Fruit fly (Drosophila melanogaster) whole organism: ENCODE data around the gene Sas10.

ENCODE experiments used
- Dll ChIP-seq: fragments of >200 bp; optimal IDR thresholded peaks from 2 replicates; lab custom pipeline; 2017
- EcR ChIP-seq, 2 experiments: fragments of >200 bp; optimal IDR thresholded peaks; 2 replicates each; lab custom pipeline; 2017; ENCODE audit warnings: missing biosample characterization in 2 of 2, missing genetic modification characterization in 2 of 2, missing genetic modification reagents in 2 of 2
- psq ChIP-seq: fragments of >200 bp; optimal IDR thresholded peaks from 2 replicates; lab custom pipeline; 2017

- no peak for TF ChIP-seq psq (lab: Kevin White, UChicago)
- TF ChIP-seq Dll (lab: Kevin White, UChicago): no peak
- TF ChIP-seq EcR (GFP tag; optimal IDR thresholded peaks at IDR 0.05; lab: Kevin White, UChicago): no peak
Measured at dm6 chrX:5295766-5296165, 21.4 kb upstream of the Sas10 start, which contains the start of gene CG42749.
